Fruit fly (Drosophila melanogaster): Measurements from ENCODE around the gene E5.

- TF ChIP-seq Hnf4 (GFP tag; optimal IDR thresholded peaks at IDR 0.05) (peak; percentile 39), N (GFP tag; optimal IDR thresholded peaks at IDR 0.05) (no peak), lola (GFP tag; optimal IDR thresholded peaks at IDR 0.05) (no peak)
Observed at dm6 chr3R:13840956-13841355, 33.8 kb downstream of the E5 start.
